Worm (Caenorhabditis elegans) whole organism, young adult: ENCODE data around the gene slc-9B.1.

Experiments used
- B0336.3 ChIP-seq: fragments of 200-800 bp; sonication (Bioruptor generic); IDR thresholded peaks from 2 replicates; pipeline ENCODE4 v1.3.6; 2022; ENCODE audit warnings: missing genetic modification characterization, missing compliant biosample characterization
- C17E4.6 ChIP-seq: fragments of 200-800 bp; sonication (Bioruptor generic); IDR thresholded peaks from 2 replicates; pipeline ENCODE4 v1.3.6; 2022; ENCODE audit warnings: missing genetic modification reagents, missing genetic modification characterization, missing compliant biosample characterization
- F23B12.7 ChIP-seq: sonication (generic microtip); optimal IDR thresholded peaks from 2 replicates; lab custom pipeline; 2017; ENCODE audit warnings: missing genetic modification characterization, mild to moderate bottlenecking, missing compliant biosample characterization, antibody characterized with exemption, moderate library complexity; ENCODE audit not compliant: insufficient read depth
- F57C9.4 ChIP-seq: sonication (generic microtip); optimal IDR thresholded peaks from 2 replicates; lab custom pipeline; 2017; ENCODE audit warnings: mild to moderate bottlenecking, missing genetic modification characterization, missing compliant biosample characterization
- K11D2.4 ChIP-seq: fragments of 200-800 bp; sonication (Bioruptor generic); IDR thresholded peaks from 2 replicates; pipeline ENCODE4 v1.3.6; 2022; ENCODE audit warnings: missing genetic modification reagents, missing genetic modification characterization, missing compliant biosample characterization
- T26A5.8 ChIP-seq: sonication (generic microtip); optimal IDR thresholded peaks from 2 replicates; lab custom pipeline; 2016; ENCODE audit warnings: missing genetic modification characterization, missing compliant biosample characterization
- Y53G8AR.9 ChIP-seq: fragments of 200-800 bp; sonication (Bioruptor generic); conservative IDR thresholded peaks from 2 replicates; pipeline ENCODE4 v1.3.6; 2022; ENCODE audit warnings: missing genetic modification reagents, missing genetic modification characterization, missing compliant biosample characterization
- Y56A3A.18 ChIP-seq: fragments of 200-800 bp; sonication (Bioruptor generic); IDR thresholded peaks from 2 replicates; pipeline ENCODE4 v1.3.6; 2022; ENCODE audit warnings: missing genetic modification reagents, missing genetic modification characterization, missing compliant biosample characterization
- Y67H2A.10 ChIP-seq: fragments of 200-800 bp; sonication (Bioruptor generic); conservative IDR thresholded peaks from 2 replicates; pipeline ENCODE4 v1.3.6; 2022; ENCODE audit warnings: missing genetic modification reagents, missing genetic modification characterization, missing compliant biosample characterization
- ama-1 ChIP-seq, 3 experiments: fragments of 150-350 bp in 1 of 3; sonication (generic microtip) in 2 of 3; optimal IDR thresholded peaks; 2 replicates each; lab custom pipeline; 2014 to 2018; ENCODE audit warnings: missing biosample characterization in 2 of 3, missing genetic modification characterization in 2 of 3, missing genetic modification reagents in 2 of 3
- attf-6 ChIP-seq: fragments of 200-800 bp; sonication (Bioruptor generic); IDR thresholded peaks from 2 replicates; pipeline ENCODE4 v1.3.6; 2022; ENCODE audit warnings: missing genetic modification reagents, missing genetic modification characterization, missing compliant biosample characterization
- bed-1 ChIP-seq: fragments of 200-800 bp; sonication (Bioruptor generic); IDR thresholded peaks from 2 replicates; pipeline ENCODE4 v1.3.6; 2022; ENCODE audit warnings: missing genetic modification reagents, missing genetic modification characterization, missing compliant biosample characterization
- bed-2 ChIP-seq: fragments of 200-800 bp; sonication (Bioruptor generic); IDR thresholded peaks from 2 replicates; pipeline ENCODE4 v1.3.6; 2022; ENCODE audit warnings: missing genetic modification reagents, missing genetic modification characterization, missing compliant biosample characterization
- cebp-2 ChIP-seq: fragments of 200-800 bp; sonication (Bioruptor generic); IDR thresholded peaks from 2 replicates; pipeline ENCODE4 v1.3.6; 2022; ENCODE audit warnings: missing genetic modification characterization, missing compliant biosample characterization
- ceh-40 ChIP-seq: fragments of 200-800 bp; sonication (Bioruptor generic); IDR thresholded peaks from 2 replicates; pipeline ENCODE4 v1.3.6; 2022; ENCODE audit warnings: missing genetic modification characterization, missing compliant biosample characterization
- ceh-58 ChIP-seq: fragments of 200-800 bp; sonication (Bioruptor generic); IDR thresholded peaks from 2 replicates; pipeline ENCODE4 v1.3.6; 2022; ENCODE audit warnings: missing genetic modification characterization, missing compliant biosample characterization
- egl-44 ChIP-seq: fragments of 200-800 bp; sonication (Bioruptor generic); IDR thresholded peaks from 2 replicates; pipeline ENCODE4 v1.3.6; 2022; ENCODE audit warnings: missing genetic modification reagents, missing genetic modification characterization, missing compliant biosample characterization
- egrh-3 ChIP-seq: fragments of 200-800 bp; sonication (Bioruptor generic); IDR thresholded peaks from 2 replicates; pipeline ENCODE4 v1.3.6; 2022; ENCODE audit warnings: missing genetic modification reagents, missing genetic modification characterization, missing compliant biosample characterization
- ets-4 ChIP-seq: fragments of 200-800 bp; sonication (Bioruptor generic); optimal IDR thresholded peaks from 2 replicates; lab custom pipeline; 2018; ENCODE audit warnings: mild to moderate bottlenecking, missing genetic modification characterization, missing compliant biosample characterization
- gei-17 ChIP-seq: fragments of 200-800 bp; sonication (Bioruptor generic); optimal IDR thresholded peaks from 2 replicates; lab custom pipeline; 2018; ENCODE audit warnings: mild to moderate bottlenecking, missing genetic modification characterization, missing compliant biosample characterization
- him-1 ChIP-seq: sonication (generic microtip); optimal IDR thresholded peaks from 2 replicates; lab custom pipeline; 2016; ENCODE audit warnings: missing genotype, missing genetic modification reagents, missing genetic modification characterization, missing compliant biosample characterization
- hmg-1.2 ChIP-seq: fragments of 200-800 bp; sonication (Bioruptor generic); IDR thresholded peaks from 2 replicates; pipeline ENCODE4 v1.3.6; 2022; ENCODE audit warnings: missing genetic modification reagents, missing genetic modification characterization, missing compliant biosample characterization
- hsf-1 ChIP-seq: fragments of 200-800 bp; sonication (Bioruptor generic); IDR thresholded peaks from 2 replicates; pipeline ENCODE4 v1.3.6; 2022; ENCODE audit warnings: missing genetic modification reagents, missing genetic modification characterization, missing compliant biosample characterization
- let-526 ChIP-seq: fragments of 200-800 bp; sonication (Bioruptor generic); IDR thresholded peaks from 2 replicates; pipeline ENCODE4 v1.3.6; 2022; ENCODE audit warnings: missing genetic modification reagents, missing genetic modification characterization, missing compliant biosample characterization
- let-607 ChIP-seq, 2 experiments: fragments of 200-800 bp in 1 of 2; sonication (Bioruptor generic) in 1 of 2; sonication (generic microtip) in 1 of 2; optimal IDR thresholded peaks; 2 replicates each; lab custom pipeline; 2016 to 2018; ENCODE audit warnings: mild to moderate bottlenecking in 2 of 2, missing compliant biosample characterization in 2 of 2, missing genetic modification characterization in 2 of 2, moderate library complexity in 2 of 2, missing genotype in 1 of 2
- lin-40 ChIP-seq: sonication (generic microtip); optimal IDR thresholded peaks from 2 replicates; lab custom pipeline; 2016; ENCODE audit warnings: missing genetic modification characterization, mild to moderate bottlenecking, missing compliant biosample characterization, missing genotype, missing genetic modification reagents
- lsl-1 ChIP-seq: fragments of 200-800 bp; sonication (Bioruptor generic); optimal IDR thresholded peaks from 2 replicates; lab custom pipeline; 2018; ENCODE audit warnings: mild to moderate bottlenecking, missing genetic modification characterization, moderate library complexity, missing compliant biosample characterization
- lsy-27 ChIP-seq: sonication (generic microtip); optimal IDR thresholded peaks from 2 replicates; lab custom pipeline; 2017; ENCODE audit warnings: missing genetic modification characterization, mild to moderate bottlenecking, missing compliant biosample characterization, antibody characterized with exemption, missing genotype, borderline replicate concordance; ENCODE audit not compliant: insufficient read depth
- madf-3 ChIP-seq: fragments of 200-800 bp; sonication (Bioruptor generic); IDR thresholded peaks from 2 replicates; pipeline ENCODE4 v1.3.6; 2022; ENCODE audit warnings: missing genetic modification reagents, missing genetic modification characterization, missing compliant biosample characterization
- madf-6 ChIP-seq: fragments of 200-800 bp; sonication (Bioruptor generic); IDR thresholded peaks from 2 replicates; pipeline ENCODE4 v1.3.6; 2022; ENCODE audit warnings: missing genetic modification reagents, missing genetic modification characterization, missing compliant biosample characterization
- madf-8 ChIP-seq: fragments of 200-800 bp; sonication (Bioruptor generic); conservative IDR thresholded peaks from 2 replicates; pipeline ENCODE4 v1.3.6; 2022; ENCODE audit warnings: missing genetic modification reagents, missing genetic modification characterization, missing compliant biosample characterization
- mel-28 ChIP-seq: sonication (generic microtip); optimal IDR thresholded peaks from 2 replicates; lab custom pipeline; 2016; ENCODE audit warnings: borderline replicate concordance, mild to moderate bottlenecking, missing genetic modification characterization, missing compliant biosample characterization
- nhr-27 ChIP-seq: fragments of 200-800 bp; sonication (Bioruptor generic); optimal IDR thresholded peaks from 2 replicates; lab custom pipeline; 2018; ENCODE audit warnings: mild to moderate bottlenecking, missing genetic modification characterization, moderate library complexity, missing compliant biosample characterization
- nhr-80 ChIP-seq: sonication (generic microtip); optimal IDR thresholded peaks from 2 replicates; lab custom pipeline; 2016; ENCODE audit warnings: missing genetic modification characterization, missing compliant biosample characterization
- nhr-90 ChIP-seq: sonication (generic microtip); optimal IDR thresholded peaks from 2 replicates; lab custom pipeline; 2016; ENCODE audit warnings: missing genotype, mild to moderate bottlenecking, missing genetic modification characterization, missing compliant biosample characterization
- tlf-1 ChIP-seq: fragments of 200-800 bp; sonication (Bioruptor generic); optimal IDR thresholded peaks from 2 replicates; lab custom pipeline; 2018; ENCODE audit warnings: mild to moderate bottlenecking, missing genetic modification characterization, missing compliant biosample characterization
- unc-62 ChIP-seq: fragments of 150-350 bp; optimal IDR thresholded peaks from 2 replicates; lab custom pipeline; 2014; ENCODE audit warnings: missing biosample characterization, missing genetic modification reagents, missing genetic modification characterization
- ztf-26 ChIP-seq: sonication (generic microtip); optimal IDR thresholded peaks from 2 replicates; lab custom pipeline; 2017; ENCODE audit warnings: missing genetic modification characterization, missing compliant biosample characterization

Gene slc-9B.1

DNA sequence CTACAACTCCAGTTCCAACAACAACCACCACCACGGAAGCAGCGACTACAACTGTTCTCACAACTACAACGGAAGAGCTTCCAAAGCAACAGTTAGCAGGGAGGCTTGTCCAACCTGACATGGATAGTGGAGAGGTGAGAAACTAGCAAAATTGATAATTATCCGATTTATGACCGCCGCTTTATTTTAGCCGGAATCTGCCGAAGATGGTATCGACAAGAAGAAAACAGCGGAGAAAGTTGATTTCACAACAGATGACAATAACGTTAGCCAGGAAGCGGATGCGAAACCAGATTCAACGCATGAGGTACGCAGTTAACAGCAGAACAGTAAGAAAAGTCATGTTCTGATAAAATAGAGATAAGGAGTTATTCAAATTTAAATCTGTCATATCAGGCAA is 39.0 kb downstream of the slc-9B.1 start (continued):
- TF ChIP-seq hmg-1.2 (GFP tag; lab: Robert Waterston, UW): no peak

DNA sequence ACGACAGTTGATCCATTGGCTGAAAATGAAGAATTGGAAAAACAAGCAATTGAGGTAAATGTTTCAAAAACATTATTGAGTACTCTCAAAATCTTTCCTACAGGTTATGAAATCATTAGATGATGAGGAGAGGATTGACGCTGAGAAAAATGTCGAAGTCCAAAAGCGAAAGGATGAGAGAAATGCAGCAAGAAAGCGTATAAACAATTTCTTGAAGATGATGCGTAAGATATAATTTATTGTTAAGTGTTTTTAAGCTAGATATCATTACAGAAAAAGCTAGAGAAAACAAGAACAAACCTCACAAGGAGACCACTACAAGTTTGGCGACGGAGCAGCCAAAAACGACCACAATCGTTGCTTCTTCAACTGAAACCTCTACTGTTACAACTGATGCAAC is 40.3 kb downstream of the slc-9B.1 start:
- TF ChIP-seq lsl-1 (GFP tag; lab: Kevin White, UChicago) (no peak), ceh-58 (no peak), madf-6 (GFP tag; lab: Robert Waterston, UW) (no peak), tlf-1 (GFP tag; lab: Kevin White, UChicago) (no peak), egl-44 (GFP tag; lab: Robert Waterston, UW) (no peak), mel-28 (tag; lab: Kevin White, UChicago) (no peak), nhr-90 (tag; lab: Kevin White, UChicago) (no peak), Y67H2A.10 (GFP tag; lab: Robert Waterston, UW) (no peak), bed-2 (GFP tag; lab: Robert Waterston, UW) (no peak), Y56A3A.18 (GFP tag; lab: Robert Waterston, UW) (no peak), ama-1 (optimal IDR thresholded peaks at IDR 0.05; lab: Kevin White, UChicago) (no peak), ama-1 (GFP tag; optimal IDR thresholded peaks at IDR 0.05; lab: Kevin White, UChicago) (no peak), hsf-1 (GFP tag; lab: Robert Waterston, UW) (no peak), lsy-27 (no peak), T26A5.8 (tag; lab: Kevin White, UChicago) (no peak), let-526 (GFP tag; lab: Robert Waterston, UW) (no peak), nhr-27 (tag; lab: Kevin White, UChicago) (no peak)

DNA sequence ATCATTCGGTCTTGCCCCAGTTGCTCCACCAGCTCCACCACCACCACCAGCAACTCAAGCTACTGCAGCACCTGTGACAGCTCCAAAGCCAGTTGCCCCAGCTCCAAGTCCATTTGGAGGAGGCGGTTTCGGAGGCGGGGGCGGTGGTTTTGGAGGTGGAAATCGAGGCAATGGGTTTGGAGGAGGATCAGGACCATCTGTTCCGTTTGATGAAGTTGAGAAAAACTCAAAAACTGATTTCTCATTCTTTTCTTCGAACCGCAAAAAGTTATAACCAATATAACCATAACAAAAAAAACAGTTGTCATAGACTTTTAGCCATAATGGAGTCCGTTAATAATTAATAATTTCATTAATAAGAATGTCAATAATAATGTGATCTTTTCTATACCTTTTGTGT is 42.0 kb downstream of the slc-9B.1 start:
- TF ChIP-seq F57C9.4 (tag; lab: Kevin White, UChicago) (no peak), cebp-2 (GFP tag; lab: Robert Waterston, UW) (0 out of 2 replicates have a peak, but pooled peaks have one; percentile 25), madf-8 (GFP tag; lab: Robert Waterston, UW) (no peak), egrh-3 (peak; percentile 40; the same call in 1 of the 2 replicates)

DNA sequence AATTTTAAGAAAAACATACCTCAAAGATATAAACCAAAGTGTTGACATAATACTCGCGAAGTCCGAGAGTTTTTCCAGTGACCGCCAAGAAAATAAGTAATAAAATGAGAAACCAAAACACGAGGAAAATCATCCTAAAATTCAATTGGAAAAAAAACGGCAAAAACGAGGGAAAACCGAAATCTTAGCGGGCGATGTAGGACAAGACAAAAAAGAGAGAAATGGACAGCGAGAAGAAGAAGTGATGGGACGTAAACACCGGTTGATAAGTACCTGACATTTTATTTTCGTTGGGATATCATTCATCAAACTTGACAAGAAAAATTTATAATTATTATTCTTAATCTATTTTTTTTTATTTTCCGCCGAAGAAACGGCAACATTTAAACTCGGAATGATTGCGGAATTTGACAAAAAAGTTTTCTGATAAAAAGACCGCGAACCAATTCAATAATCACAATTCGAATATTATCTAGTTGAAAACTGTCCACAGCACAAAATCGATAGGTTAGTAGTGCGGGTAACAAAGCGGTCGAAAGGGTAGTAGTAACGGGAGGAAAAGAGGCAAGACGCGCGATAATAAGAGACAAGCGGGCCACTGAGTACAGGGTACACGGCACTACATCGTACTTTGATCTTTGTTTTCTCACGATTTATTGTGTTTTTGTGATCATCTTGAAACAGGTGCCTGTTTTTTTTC is 48.1 kb downstream of the slc-9B.1 start, which contains the start of gene acl-5:
acl-5 (minus strand) TSS at position 134 of the 700 bp plus-strand sequence.
- TF ChIP-seq nhr-80 (tag; lab: Kevin White, UChicago) (peak; percentile 50), F23B12.7 (tag; lab: Kevin White, UChicago) (peak; percentile 1), let-607 (tag; optimal IDR thresholded peaks at IDR 0.05; lab: Kevin White, UChicago) (no peak), him-1 (tag; lab: Kevin White, UChicago) (no peak)

DNA sequence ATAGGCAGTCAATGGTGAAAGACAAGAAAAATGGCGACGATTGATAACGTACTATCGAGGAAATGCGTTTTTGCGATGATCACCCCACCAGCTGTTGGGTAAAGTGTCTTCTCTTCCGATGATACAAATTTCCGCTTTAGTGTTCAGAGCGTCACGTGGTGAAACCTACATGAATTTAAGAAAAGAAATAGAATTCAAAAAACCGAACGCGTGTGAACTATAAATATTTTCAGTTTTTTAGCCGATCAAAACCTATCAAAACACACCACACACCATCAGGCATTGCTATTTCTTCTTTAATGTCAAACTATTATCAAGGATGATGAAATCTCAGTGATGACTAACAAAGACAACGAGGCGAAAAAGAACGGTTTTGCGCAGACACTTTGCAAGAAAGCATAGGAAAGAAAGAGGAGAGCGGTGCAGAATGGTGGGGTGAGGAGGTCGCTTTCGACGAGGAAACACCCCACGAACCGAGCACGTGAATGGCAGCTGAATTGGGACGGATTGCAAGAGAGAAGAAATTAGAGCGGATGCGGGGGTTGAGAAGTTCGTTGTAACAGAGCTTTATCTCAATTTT is 52.7 kb downstream of the slc-9B.1 start:
- no peak for TF ChIP-seq nhr-90 (tag; lab: Kevin White, UChicago)
- TF ChIP-seq unc-62 (GFP tag; lab: Kevin White, UChicago): peak; percentile 47
- TF ChIP-seq lin-40 (tag; lab: Kevin White, UChicago): peak; percentile 55
- TF ChIP-seq C17E4.6 (GFP tag; lab: Robert Waterston, UW): no peak
- peak; percentile 38; the same call in 1 of the 2 replicates for TF ChIP-seq K11D2.4
- no peak for TF ChIP-seq ceh-40 (GFP tag; lab: Robert Waterston, UW)
- peak; percentile 56 for TF ChIP-seq ztf-26
- TF ChIP-seq madf-3 (GFP tag; lab: Robert Waterston, UW): no peak
- TF ChIP-seq hmg-1.2 (GFP tag; lab: Robert Waterston, UW): no peak
- no peak for TF ChIP-seq him-1 (tag; lab: Kevin White, UChicago)
- no peak for TF ChIP-seq Y56A3A.18 (GFP tag; lab: Robert Waterston, UW)
- no peak for TF ChIP-seq lsy-27
- TF ChIP-seq gei-17 (GFP tag; lab: Kevin White, UChicago): peak; percentile 23
- TF ChIP-seq B0336.3 (GFP tag; lab: Robert Waterston, UW): peak; percentile 31; the same call in 1 of the 2 replicates
- TF ChIP-seq nhr-80 (tag; lab: Kevin White, UChicago): peak; percentile 81
- TF ChIP-seq bed-1 (GFP tag; lab: Robert Waterston, UW): no peak
- TF ChIP-seq ama-1 (optimal IDR thresholded peaks at IDR 0.05; lab: Kevin White, UChicago): no peak
- TF ChIP-seq ama-1 (GFP tag; optimal IDR thresholded peaks at IDR 0.05; lab: Kevin White, UChicago): no peak
- TF ChIP-seq ets-4 (GFP tag; lab: Kevin White, UChicago): no peak
- TF ChIP-seq attf-6 (GFP tag; lab: Robert Waterston, UW): no peak
- peak in 1 of 2 experiments; percentile 3 for TF ChIP-seq let-607 (tag; optimal IDR thresholded peaks at IDR 0.05; lab: Kevin White, UChicago)
- no peak for TF ChIP-seq F57C9.4 (tag; lab: Kevin White, UChicago)
- TF ChIP-seq Y53G8AR.9 (GFP tag; lab: Robert Waterston, UW): no peak
